Comparison of ENCODE assay signal across 4 fruit fly cellular contexts in the genomic region with DNA sequence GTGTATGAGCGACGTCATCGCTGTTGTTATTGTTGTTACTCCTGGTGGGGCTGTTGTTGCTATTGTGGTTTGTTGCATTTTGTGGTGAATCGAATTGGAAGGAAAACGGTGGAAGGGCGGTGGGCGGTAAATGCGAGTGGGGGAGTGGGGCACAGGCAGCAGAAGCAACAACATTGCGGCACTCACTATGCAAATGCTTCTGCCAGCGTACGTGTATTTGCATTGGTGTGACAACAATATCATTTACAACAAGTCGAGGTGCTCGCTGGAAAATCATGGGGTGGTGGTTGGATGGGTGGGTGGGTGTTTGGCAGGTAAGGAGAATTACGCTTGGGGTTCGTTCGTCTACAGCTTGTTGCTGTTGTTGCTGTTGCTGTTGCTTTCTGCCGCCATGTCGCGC.
TF ChIP-seq lines count a peak whose summit lies in the region.

No protein-coding gene starts in this region.

- no peak for TF ChIP-seq CTCF in whole organism, embryonic (GFP tag; optimal IDR thresholded peaks at IDR 0.05; lab: Kevin White, UChicago)

TF ChIP-seq in whole organism, adult, 20 proteins besides CTCF, POLR2A, EP300 and RAD21:
- no peak for TF ChIP-seq CG33017 (tag; optimal IDR thresholded peaks at IDR 0.05; lab: Kevin White, UChicago)
- no peak for TF ChIP-seq toe (GFP tag; optimal IDR thresholded peaks at IDR 0.05; lab: Kevin White, UChicago)
- no peak for TF ChIP-seq CG5204 (GFP tag; optimal IDR thresholded peaks at IDR 0.05; lab: Kevin White, UChicago)
- no peak for TF ChIP-seq CG11617 (GFP tag; optimal IDR thresholded peaks at IDR 0.05; lab: Kevin White, UChicago)
- TF ChIP-seq CG12768 (GFP tag; optimal IDR thresholded peaks at IDR 0.05; lab: Kevin White, UChicago) = peak; percentile 78
- TF ChIP-seq bab1 (GFP tag; optimal IDR thresholded peaks at IDR 0.05; lab: Kevin White, UChicago) = no peak
- no peak for TF ChIP-seq Crg-1 (GFP tag; optimal IDR thresholded peaks at IDR 0.05; lab: Kevin White, UChicago)
TF ChIP-seq in whole organism, adult: peak in this region for 1.

TF ChIP-seq in whole organism, embryonic, 481 proteins besides CTCF, POLR2A, EP300 and RAD21:
- TF ChIP-seq sr (GFP tag; IDR thresholded peaks at IDR 0.05; lab: Robert Waterston, UW) = 0 out of 3 replicates have a peak, but pooled peaks have one; percentile 12
- peak; percentile 55 for TF ChIP-seq CG5180 (GFP tag; optimal IDR thresholded peaks at IDR 0.05; lab: Kevin White, UChicago)
- peak; percentile 22; the same call in 1 of the 2 replicates for TF ChIP-seq vvl (GFP tag; IDR thresholded peaks at IDR 0.05; lab: Robert Waterston, UW)
- no peak for TF ChIP-seq gce (GFP tag; IDR thresholded peaks at IDR 0.05; lab: Robert Waterston, UW)
- TF ChIP-seq CG32532 (GFP tag; IDR thresholded peaks at IDR 0.05; lab: Robert Waterston, UW) = peak; percentile 16; the same call in 1 of the 2 replicates
- TF ChIP-seq Scr (GFP tag; IDR thresholded peaks at IDR 0.05; lab: Robert Waterston, UW; ENCODE audit: partially characterized antibody) = no peak
- TF ChIP-seq CG4360 (GFP tag; IDR thresholded peaks at IDR 0.05; lab: Robert Waterston, UW) = 0 out of 2 replicates have a peak, but pooled peaks have one; percentile 10
- no peak for TF ChIP-seq Jarid2 (GFP tag; optimal IDR thresholded peaks at IDR 0.05; lab: Kevin White, UChicago)

TF ChIP-seq in whole organism, prepupa, 60 proteins besides CTCF, POLR2A, EP300 and RAD21:
- TF ChIP-seq pdm3 (GFP tag; optimal IDR thresholded peaks at IDR 0.05; lab: Kevin White, UChicago) = no peak
- TF ChIP-seq CG6163 (GFP tag; IDR thresholded peaks at IDR 0.05; lab: Robert Waterston, UW) = 0 out of 3 replicates have a peak, but pooled peaks have one; percentile 42
TF ChIP-seq in whole organism, prepupa: peak in this region for 1.

TF ChIP-seq in whole organism, pupa, 21 proteins besides CTCF, POLR2A, EP300 and RAD21:
- TF ChIP-seq CG4496 (GFP tag; IDR thresholded peaks at IDR 0.05; lab: Robert Waterston, UW) (0 out of 3 replicates have a peak, but pooled peaks have one; percentile 14), CG12605 (GFP tag; IDR thresholded peaks at IDR 0.05; lab: Robert Waterston, UW) (no peak)
TF ChIP-seq in whole organism, pupa: peak in this region for 1.
